Worm (Caenorhabditis elegans) whole organism, L4 larva: ENCODE data around the gene C07A4.2.
A peak's percentile ranks its signal among the peaks of the same experiment; 100 is the strongest.

Source experiments
- F26F4.8 ChIP-seq: fragments of 200-800 bp; sonication (Bioruptor generic); conservative IDR thresholded peaks from 2 replicates; pipeline ENCODE4 v1.3.6; 2022; ENCODE audit warnings: missing genetic modification characterization, missing compliant biosample characterization
- F37D6.2 ChIP-seq: sonication (generic microtip); optimal IDR thresholded peaks from 2 replicates; lab custom pipeline; 2016; ENCODE audit warnings: mild to moderate bottlenecking, missing genetic modification characterization, missing compliant biosample characterization
- T20F7.1 ChIP-seq: fragments of 200-800 bp; sonication (Bioruptor generic); optimal IDR thresholded peaks from 2 replicates; lab custom pipeline; 2018; ENCODE audit warnings: mild to moderate bottlenecking, missing genetic modification characterization, missing compliant biosample characterization
- aha-1 ChIP-seq: fragments of 150-350 bp; peaks from one replicate; lab custom pipeline; 2014; ENCODE audit warnings: missing biosample characterization, missing genetic modification characterization
- ama-1 ChIP-seq: fragments of 150-350 bp; optimal IDR thresholded peaks from 2 replicates; lab custom pipeline; 2014; ENCODE audit warnings: inconsistent platforms, mixed read lengths
- arid-1 ChIP-seq: fragments of 200-800 bp; sonication (Bioruptor generic); conservative IDR thresholded peaks from 2 replicates; pipeline ENCODE4 v1.3.6; 2022; ENCODE audit warnings: missing genetic modification reagents, missing genetic modification characterization, missing compliant biosample characterization
- attf-4 ChIP-seq: sonication (generic microtip); optimal IDR thresholded peaks from 3 replicates; lab custom pipeline; 2017; ENCODE audit warnings: missing biosample characterization, missing genetic modification characterization
- ceh-20 ChIP-seq: fragments of 200-800 bp; sonication (Bioruptor generic); IDR thresholded peaks from 2 replicates; pipeline ENCODE4 v1.3.6; 2022; ENCODE audit warnings: missing genetic modification reagents, missing genetic modification characterization, missing compliant biosample characterization
- ceh-28 ChIP-seq: fragments of 150-350 bp; optimal IDR thresholded peaks from 2 replicates; lab custom pipeline; 2014; ENCODE audit warnings: missing biosample characterization, missing genetic modification reagents, missing genetic modification characterization
- ceh-32 ChIP-seq: sonication (generic microtip); optimal IDR thresholded peaks from 2 replicates; lab custom pipeline; 2016; ENCODE audit warnings: mild to moderate bottlenecking, missing genetic modification characterization, missing compliant biosample characterization; ENCODE audit not compliant: poor library complexity
- ceh-44 ChIP-seq: fragments of 200-800 bp; sonication (Bioruptor generic); IDR thresholded peaks from 2 replicates; pipeline ENCODE4 v1.3.6; 2022; ENCODE audit warnings: missing genetic modification reagents, missing genetic modification characterization, missing compliant biosample characterization
- ceh-62 ChIP-seq: sonication (generic microtip); optimal IDR thresholded peaks from 2 replicates; lab custom pipeline; 2017; ENCODE audit warnings: missing biosample characterization, missing genetic modification characterization
- ceh-82 ChIP-seq: sonication (generic microtip); optimal IDR thresholded peaks from 2 replicates; lab custom pipeline; 2017; ENCODE audit warnings: missing biosample characterization, missing genetic modification characterization
- dmd-6 ChIP-seq: fragments of 200-800 bp; sonication (Bioruptor generic); IDR thresholded peaks from 2 replicates; pipeline ENCODE4 v1.3.6; 2022; ENCODE audit warnings: missing genetic modification reagents, missing genetic modification characterization, missing compliant biosample characterization
- duxl-1 ChIP-seq: sonication (generic microtip); optimal IDR thresholded peaks from 2 replicates; lab custom pipeline; 2016; ENCODE audit warnings: mild to moderate bottlenecking, missing genetic modification characterization, moderate library complexity, missing compliant biosample characterization; ENCODE audit not compliant: poor library complexity
- egl-27 ChIP-seq: sonication (generic microtip); optimal IDR thresholded peaks from 3 replicates; lab custom pipeline; 2017; ENCODE audit warnings: missing biosample characterization, missing genetic modification reagents, missing genetic modification characterization
- egl-43 ChIP-seq: fragments of 200-800 bp; sonication (Bioruptor generic); IDR thresholded peaks from 2 replicates; pipeline ENCODE4 v1.3.6; 2022; ENCODE audit warnings: missing genetic modification reagents, missing genetic modification characterization, missing compliant biosample characterization
- gei-8 ChIP-seq: fragments of 200-800 bp; sonication (Bioruptor generic); optimal IDR thresholded peaks from 2 replicates; lab custom pipeline; 2018; ENCODE audit warnings: mild to moderate bottlenecking, missing genetic modification characterization, missing compliant biosample characterization
- hlh-30 ChIP-seq: sonication (generic microtip); optimal IDR thresholded peaks from 2 replicates; lab custom pipeline; 2017; ENCODE audit warnings: antibody characterized with exemption, mild to moderate bottlenecking, missing genetic modification characterization, missing compliant biosample characterization; ENCODE audit not compliant: insufficient read depth
- lim-7 ChIP-seq: fragments of 200-800 bp; sonication (Bioruptor generic); IDR thresholded peaks from 2 replicates; pipeline ENCODE4 v1.3.6; 2022; ENCODE audit warnings: missing genetic modification characterization, missing compliant biosample characterization
- lir-3 ChIP-seq: sonication (generic microtip); optimal IDR thresholded peaks from 2 replicates; lab custom pipeline; 2016; ENCODE audit warnings: mild to moderate bottlenecking, missing genetic modification characterization, missing compliant biosample characterization
- lsy-2 ChIP-seq, 2 experiments: fragments of 150-350 bp in 1 of 2; sonication (generic microtip) in 1 of 2; optimal IDR thresholded peaks; 2 replicates each; lab custom pipeline; 2014 to 2017; ENCODE audit warnings: missing biosample characterization in 2 of 2, missing genetic modification characterization in 2 of 2
- madf-9 ChIP-seq: fragments of 200-800 bp; sonication (Bioruptor generic); conservative IDR thresholded peaks from 2 replicates; pipeline ENCODE4 v1.3.6; 2022; ENCODE audit warnings: missing genetic modification reagents, missing genetic modification characterization, missing compliant biosample characterization
- mdl-1 ChIP-seq, 2 experiments: fragments of 150-350 bp in 1 of 2; sonication (generic microtip) in 1 of 2; optimal IDR thresholded peaks; 2 replicates each; lab custom pipeline; 2014 to 2017; ENCODE audit warnings: missing biosample characterization in 2 of 2, missing genetic modification characterization in 2 of 2
- mdt-29 ChIP-seq: fragments of 200-800 bp; sonication (Bioruptor generic); IDR thresholded peaks from 2 replicates; pipeline ENCODE4 v1.3.6; 2022; ENCODE audit warnings: missing genetic modification reagents, missing genetic modification characterization, missing compliant biosample characterization
- nhr-102 ChIP-seq: sonication (generic microtip); optimal IDR thresholded peaks from 2 replicates; lab custom pipeline; 2016; ENCODE audit warnings: mild to moderate bottlenecking, missing genetic modification characterization, moderate library complexity, missing compliant biosample characterization
- nhr-11 ChIP-seq: fragments of 150-350 bp; optimal IDR thresholded peaks from 2 replicates; lab custom pipeline; 2014; ENCODE audit warnings: missing biosample characterization, missing genetic modification characterization
- nhr-25 ChIP-seq: sonication (generic microtip); optimal IDR thresholded peaks from 2 replicates; lab custom pipeline; 2017; ENCODE audit warnings: missing genetic modification characterization, mild to moderate bottlenecking, missing compliant biosample characterization, antibody characterized with exemption, moderate library complexity, borderline replicate concordance; ENCODE audit not compliant: insufficient read depth
- nhr-28 ChIP-seq: fragments of 150-350 bp; optimal IDR thresholded peaks from 2 replicates; lab custom pipeline; 2014; ENCODE audit warnings: missing biosample characterization, missing genetic modification characterization
- nhr-48 ChIP-seq: sonication (generic microtip); optimal IDR thresholded peaks from 2 replicates; lab custom pipeline; 2016; ENCODE audit warnings: mild to moderate bottlenecking, missing genetic modification characterization, missing compliant biosample characterization
- saeg-2 ChIP-seq: fragments of 200-800 bp; sonication (Bioruptor generic); IDR thresholded peaks from 2 replicates; pipeline ENCODE4 v1.3.6; 2022; ENCODE audit warnings: missing genetic modification reagents, missing genetic modification characterization, missing compliant biosample characterization
- set-16 ChIP-seq: fragments of 200-800 bp; sonication (Bioruptor generic); IDR thresholded peaks from 2 replicates; pipeline ENCODE4 v1.3.6; 2022; ENCODE audit warnings: missing genetic modification reagents, missing genetic modification characterization, missing compliant biosample characterization
- skn-1 ChIP-seq: fragments of 150-350 bp; optimal IDR thresholded peaks from 2 replicates; lab custom pipeline; 2014; ENCODE audit warnings: missing biosample characterization, missing genetic modification characterization
- spr-1 ChIP-seq: sonication (generic microtip); optimal IDR thresholded peaks from 2 replicates; lab custom pipeline; 2016; ENCODE audit warnings: mild to moderate bottlenecking, missing genetic modification characterization, missing compliant biosample characterization
- spr-3 ChIP-seq: fragments of 200-800 bp; sonication (Bioruptor generic); optimal IDR thresholded peaks from 2 replicates; lab custom pipeline; 2018; ENCODE audit warnings: mild to moderate bottlenecking, missing genetic modification characterization, missing compliant biosample characterization
- tag-97 ChIP-seq: fragments of 200-800 bp; sonication (Bioruptor generic); IDR thresholded peaks from 2 replicates; pipeline ENCODE4 v1.3.6; 2022; ENCODE audit warnings: missing genetic modification characterization, missing compliant biosample characterization
- tra-1 ChIP-seq: fragments of 200-800 bp; sonication (Bioruptor generic); IDR thresholded peaks from 2 replicates; pipeline ENCODE4 v1.3.6; 2022; ENCODE audit warnings: missing genetic modification reagents, missing genetic modification characterization, missing compliant biosample characterization
- unc-39 ChIP-seq: sonication (generic microtip); optimal IDR thresholded peaks from 2 replicates; lab custom pipeline; 2017; ENCODE audit warnings: missing biosample characterization, missing genetic modification characterization
- zip-2 ChIP-seq: fragments of 150-350 bp; optimal IDR thresholded peaks from 2 replicates; lab custom pipeline; 2014; ENCODE audit warnings: missing biosample characterization, missing genetic modification characterization
- ztf-7 ChIP-seq: fragments of 150-350 bp; optimal IDR thresholded peaks from 2 replicates; lab custom pipeline; 2014; ENCODE audit warnings: missing biosample characterization, missing genetic modification characterization

C07A4.2 gene

DNA sequence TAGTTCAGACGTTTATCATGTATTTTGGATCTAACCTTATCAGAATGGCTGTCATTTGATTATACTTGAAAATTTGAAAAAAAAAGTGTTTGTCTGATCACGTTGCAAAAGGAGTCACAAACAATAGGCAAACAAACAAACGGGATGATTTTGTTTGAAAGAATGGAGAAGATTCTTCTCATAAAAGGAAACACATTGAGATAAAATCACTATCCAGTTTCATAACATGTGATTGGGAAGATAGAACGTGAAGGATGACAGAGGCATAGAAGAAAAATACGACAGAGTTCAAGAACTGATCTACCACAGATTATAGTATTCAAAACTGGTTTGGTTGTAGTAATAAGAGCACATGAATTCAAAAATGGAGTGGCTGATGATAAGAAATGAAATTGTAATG is 46.8 kb downstream of the C07A4.2 start, which contains the start of gene F44A6.5 (continued):
- TF ChIP-seq mdt-29 (GFP tag; lab: Robert Waterston, UW) (0 out of 2 replicates have a peak, but pooled peaks have one; percentile 33), saeg-2 (no peak), ceh-32 (tag; lab: Kevin White, UChicago) (no peak), aha-1 (tag; lab: Kevin White, UChicago) (peak; percentile 8), gei-8 (GFP tag; lab: Kevin White, UChicago) (no peak), ceh-28 (tag; lab: Kevin White, UChicago) (no peak), nhr-102 (tag; lab: Kevin White, UChicago) (peak; percentile 57), nhr-25 (tag; lab: Kevin White, UChicago) (no peak), lim-7 (no peak), ztf-7 (tag; lab: Kevin White, UChicago) (peak; percentile 20), unc-39 (tag; lab: Kevin White, UChicago) (no peak), lsy-2 (tag; optimal IDR thresholded peaks at IDR 0.05; lab: Kevin White, UChicago) (peak in 1 of 2 experiments; percentile 42), zip-2 (tag; lab: Kevin White, UChicago) (no peak), F37D6.2 (tag; lab: Kevin White, UChicago) (no peak), dmd-6 (GFP tag; lab: Robert Waterston, UW) (peak; percentile 56; the same call in 1 of the 2 replicates), nhr-28 (peak; percentile 89), egl-27 (no peak), skn-1 (no peak), lir-3 (tag; lab: Kevin White, UChicago) (no peak), duxl-1 (tag; lab: Kevin White, UChicago) (no peak), spr-1 (tag; lab: Kevin White, UChicago) (peak; percentile 47), tra-1 (no peak), spr-3 (GFP tag; lab: Kevin White, UChicago) (no peak), ceh-62 (tag; lab: Kevin White, UChicago) (no peak), ceh-20 (no peak), hlh-30 (tag; lab: Kevin White, UChicago) (peak; percentile 91), F26F4.8 (GFP tag; lab: Robert Waterston, UW) (no peak), attf-4 (tag; lab: Kevin White, UChicago) (no peak), ceh-82 (tag; lab: Kevin White, UChicago) (no peak), nhr-11 (tag; lab: Kevin White, UChicago) (peak; percentile 40), ama-1 (lab: Kevin White, UChicago) (no peak), nhr-48 (tag; lab: Kevin White, UChicago) (peak; percentile 79), arid-1 (GFP tag; lab: Robert Waterston, UW) (no peak), ceh-44 (GFP tag; lab: Robert Waterston, UW) (no peak), mdl-1 (tag; optimal IDR thresholded peaks at IDR 0.05; lab: Kevin White, UChicago) (peak in 1 of 2 experiments; percentile 85)

DNA sequence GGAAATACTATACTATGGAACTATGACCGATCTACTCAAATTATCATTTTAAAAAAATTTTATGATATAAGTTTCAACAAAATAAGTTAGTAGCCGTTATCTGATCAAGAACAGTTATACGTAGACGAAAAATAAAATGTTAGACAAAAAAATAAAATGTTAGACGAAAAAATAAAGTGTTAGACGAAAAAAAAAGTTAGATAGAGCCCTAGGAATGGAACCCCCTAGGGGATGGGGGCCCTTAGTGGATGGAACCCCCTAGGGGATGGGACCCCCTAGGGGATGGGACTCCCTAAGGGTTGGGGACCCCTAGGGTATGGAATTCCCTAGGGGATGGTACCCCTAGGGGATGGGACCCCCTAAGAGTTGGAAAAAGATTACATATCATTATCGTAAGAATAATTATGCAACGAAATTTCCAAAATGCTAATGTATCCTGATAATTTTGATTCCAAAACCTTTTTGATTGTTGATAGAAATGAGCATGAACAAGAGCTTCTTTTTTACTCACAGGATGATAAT is 47.2 kb downstream of the C07A4.2 start:
- TF ChIP-seq ztf-7 (tag; lab: Kevin White, UChicago): no peak
- TF ChIP-seq set-16 (GFP tag; lab: Robert Waterston, UW): peak; percentile 41
- no peak for TF ChIP-seq madf-9 (GFP tag; lab: Robert Waterston, UW)
- TF ChIP-seq tag-97: peak; percentile 70; the same call in 1 of the 2 replicates
- TF ChIP-seq T20F7.1 (GFP tag; lab: Kevin White, UChicago): no peak
- no peak for TF ChIP-seq ceh-44 (GFP tag; lab: Robert Waterston, UW)
- peak; percentile 22; the same call in 1 of the 2 replicates for TF ChIP-seq egl-43 (GFP tag; lab: Robert Waterston, UW)
